Fruit fly (Drosophila melanogaster): ENCODE measurements around the gene Psf1.

DNA sequence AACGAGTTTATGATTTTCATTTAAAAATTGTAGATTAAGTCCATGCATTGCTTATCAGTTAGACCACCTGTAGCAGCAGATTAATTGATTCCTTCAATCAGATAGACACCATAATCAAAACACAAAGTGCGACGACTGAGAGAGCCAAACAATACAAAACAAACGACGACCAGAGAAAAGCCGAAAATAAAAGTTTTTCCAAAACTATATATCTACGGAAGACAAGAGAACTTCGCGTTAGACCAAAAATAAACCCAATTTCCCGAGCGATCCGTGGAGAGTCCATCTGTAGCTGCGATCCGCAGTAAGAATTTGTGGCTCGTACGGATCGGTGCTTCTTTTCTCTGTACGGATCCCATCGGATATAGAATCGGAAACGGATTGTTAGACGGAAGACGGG, 12.1 kb downstream of the Psf1 start, which contains the start of gene galene:
- TF ChIP-seq CTCF (optimal IDR thresholded peaks at IDR 0.05) (no peak), CG8478 (optimal IDR thresholded peaks at IDR 0.05) (no peak)

Measured in S2 (cell line).